Worm (Caenorhabditis elegans) whole organism, L3 larva: ENCODE results near the gene F17E9.16.

Source experiments
- R02D3.7 ChIP-seq: fragments of 150-350 bp; optimal IDR thresholded peaks from 2 replicates; lab custom pipeline; 2014; ENCODE audit warnings: missing biosample characterization, missing genetic modification characterization
- aly-2 ChIP-seq: fragments of 150-350 bp; optimal IDR thresholded peaks from 2 replicates; lab custom pipeline; 2014; ENCODE audit warnings: missing biosample characterization, missing genetic modification characterization
- ama-1 ChIP-seq: fragments of 150-350 bp; optimal IDR thresholded peaks from 2 replicates; lab custom pipeline; 2018
- ceh-16 ChIP-seq: sonication (generic microtip); optimal IDR thresholded peaks from 2 replicates; lab custom pipeline; 2017; ENCODE audit warnings: missing biosample characterization, missing genetic modification characterization
- ceh-28 ChIP-seq: fragments of 150-350 bp; optimal IDR thresholded peaks from 2 replicates; lab custom pipeline; 2014; ENCODE audit warnings: missing biosample characterization, missing genetic modification reagents, missing genetic modification characterization
- ceh-82 ChIP-seq: fragments of 150-350 bp; optimal IDR thresholded peaks from 2 replicates; lab custom pipeline; 2014; ENCODE audit warnings: missing biosample characterization, missing genetic modification characterization
- ceh-9 ChIP-seq: sonication (generic microtip); optimal IDR thresholded peaks from 2 replicates; lab custom pipeline; 2018; ENCODE audit warnings: missing biosample characterization, missing genetic modification characterization
- daf-12 ChIP-seq: fragments of 150-350 bp; optimal IDR thresholded peaks from 2 replicates; lab custom pipeline; 2014; ENCODE audit warnings: missing biosample characterization, missing genetic modification reagents, missing genetic modification characterization
- egl-5 ChIP-seq: fragments of 150-350 bp; optimal IDR thresholded peaks from 2 replicates; lab custom pipeline; 2017; ENCODE audit warnings: missing biosample characterization, missing genetic modification reagents, missing genetic modification characterization, inconsistent platforms
- elt-2 ChIP-seq: sonication (generic microtip); optimal IDR thresholded peaks from 2 replicates; lab custom pipeline; 2016; ENCODE audit warnings: missing genetic modification reagents, mild to moderate bottlenecking, missing genetic modification characterization, missing compliant biosample characterization
- eor-1 ChIP-seq, 2 experiments: fragments of 150-350 bp; optimal IDR thresholded peaks; 2 replicates each; lab custom pipeline; 2014 to 2018; ENCODE audit warnings: missing biosample characterization in 2 of 2, missing genetic modification characterization in 2 of 2
- fkh-10 ChIP-seq: sonication (generic microtip); optimal IDR thresholded peaks from 2 replicates; lab custom pipeline; 2017; ENCODE audit warnings: missing biosample characterization, missing genetic modification reagents, missing genetic modification characterization
- fkh-2 ChIP-seq: fragments of 150-350 bp; optimal IDR thresholded peaks from 2 replicates; lab custom pipeline; 2014; ENCODE audit warnings: missing biosample characterization, missing genetic modification reagents, missing genetic modification characterization
- fos-1 ChIP-seq: fragments of 150-350 bp; optimal IDR thresholded peaks from 2 replicates; lab custom pipeline; 2014; ENCODE audit warnings: missing biosample characterization, missing genetic modification characterization
- hmg-11 ChIP-seq: sonication (generic microtip); optimal IDR thresholded peaks from 2 replicates; lab custom pipeline; 2016; ENCODE audit warnings: missing genetic modification characterization, missing compliant biosample characterization
- lin-39 ChIP-seq: fragments of 150-350 bp; optimal IDR thresholded peaks from 2 replicates; lab custom pipeline; 2018; ENCODE audit warnings: missing biosample characterization, missing genetic modification reagents, missing genetic modification characterization
- lsy-12 ChIP-seq: sonication (generic microtip); optimal IDR thresholded peaks from 2 replicates; lab custom pipeline; 2016; ENCODE audit warnings: mild to moderate bottlenecking, missing genetic modification characterization, missing compliant biosample characterization
- mdl-1 ChIP-seq: fragments of 150-350 bp; optimal IDR thresholded peaks from 2 replicates; lab custom pipeline; 2014; ENCODE audit warnings: missing biosample characterization, missing genetic modification characterization
- mml-1 ChIP-seq: fragments of 150-350 bp; sonication (generic microtip); optimal IDR thresholded peaks from 3 replicates; lab custom pipeline; 2014; ENCODE audit warnings: missing biosample characterization, missing genetic modification characterization
- nhr-11 ChIP-seq: fragments of 150-350 bp; optimal IDR thresholded peaks from 2 replicates; lab custom pipeline; 2014; ENCODE audit warnings: missing biosample characterization, missing genetic modification characterization
- nhr-12 ChIP-seq: fragments of 150-350 bp; optimal IDR thresholded peaks from 2 replicates; lab custom pipeline; 2014; ENCODE audit warnings: missing biosample characterization, missing genetic modification characterization
- nhr-23 ChIP-seq: fragments of 150-350 bp; optimal IDR thresholded peaks from 2 replicates; lab custom pipeline; 2014; ENCODE audit warnings: missing biosample characterization, missing genetic modification reagents, missing genetic modification characterization
- nhr-237 ChIP-seq: fragments of 150-350 bp; optimal IDR thresholded peaks from 2 replicates; lab custom pipeline; 2014; ENCODE audit warnings: missing biosample characterization, missing genetic modification characterization
- nhr-25 ChIP-seq: sonication (generic microtip); optimal IDR thresholded peaks from 2 replicates; lab custom pipeline; 2017; ENCODE audit warnings: missing biosample characterization, missing genetic modification characterization
- nhr-28 ChIP-seq: fragments of 150-350 bp; optimal IDR thresholded peaks from 2 replicates; lab custom pipeline; 2014; ENCODE audit warnings: missing biosample characterization, missing genetic modification characterization
- nhr-43 ChIP-seq: sonication (generic microtip); optimal IDR thresholded peaks from 2 replicates; lab custom pipeline; 2016; ENCODE audit warnings: mild to moderate bottlenecking, missing genetic modification characterization, missing compliant biosample characterization; ENCODE audit not compliant: poor library complexity, severe bottlenecking
- nhr-67 ChIP-seq: fragments of 150-350 bp; optimal IDR thresholded peaks from 2 replicates; lab custom pipeline; 2014; ENCODE audit warnings: missing biosample characterization, missing genetic modification characterization
- nhr-76 ChIP-seq: fragments of 150-350 bp; sonication (generic microtip); optimal IDR thresholded peaks from 5 replicates; lab custom pipeline; 2014; ENCODE audit warnings: missing biosample characterization, missing genetic modification characterization
- nhr-77 ChIP-seq: fragments of 150-350 bp; optimal IDR thresholded peaks from 2 replicates; lab custom pipeline; 2014; ENCODE audit warnings: missing biosample characterization, missing genetic modification characterization
- pha-4 ChIP-seq: fragments of 150-350 bp; optimal IDR thresholded peaks from 2 replicates; lab custom pipeline; 2014; ENCODE audit warnings: missing biosample characterization, missing genetic modification reagents, missing genetic modification characterization
- pqm-1 ChIP-seq: fragments of 150-350 bp; optimal IDR thresholded peaks from 2 replicates; lab custom pipeline; 2017; ENCODE audit warnings: missing biosample characterization, missing genetic modification characterization, inconsistent platforms
- sea-2 ChIP-seq: fragments of 150-350 bp; sonication (generic microtip); optimal IDR thresholded peaks from 4 replicates; lab custom pipeline; 2014; ENCODE audit warnings: missing biosample characterization, missing genetic modification reagents, missing genetic modification characterization
- snpc-4 ChIP-seq: fragments of 150-350 bp; optimal IDR thresholded peaks from 2 replicates; lab custom pipeline; 2014; ENCODE audit warnings: missing biosample characterization, missing genetic modification characterization
- tbx-2 ChIP-seq: sonication (generic microtip); optimal IDR thresholded peaks from 2 replicates; lab custom pipeline; 2016; ENCODE audit warnings: mild to moderate bottlenecking, missing genetic modification characterization, missing compliant biosample characterization
- unc-62 ChIP-seq: fragments of 150-350 bp; sonication (generic microtip); optimal IDR thresholded peaks from 4 replicates; lab custom pipeline; 2014; ENCODE audit warnings: missing biosample characterization, missing genetic modification reagents, missing genetic modification characterization
- zag-1 ChIP-seq: fragments of 150-350 bp; optimal IDR thresholded peaks from 2 replicates; lab custom pipeline; 2014; ENCODE audit warnings: missing biosample characterization, missing genetic modification characterization
- ztf-11 ChIP-seq: fragments of 150-350 bp; optimal IDR thresholded peaks from 2 replicates; lab custom pipeline; 2014; ENCODE audit warnings: missing biosample characterization, missing genetic modification characterization
- ztf-4 ChIP-seq: fragments of 150-350 bp; optimal IDR thresholded peaks from 2 replicates; lab custom pipeline; 2014; ENCODE audit warnings: missing biosample characterization, missing genetic modification characterization

Gene F17E9.16

ce11 chrIV:8348073-8348472, 4.1 kb upstream of the F17E9.16 start, which contains the start of gene F17E9.4:
Gene F17E9.4, plus strand, starts transcription at chrIV:8348373.
- TF ChIP-seq ztf-11 (tag; lab: Kevin White, UChicago) = no peak
- no peak for TF ChIP-seq ztf-4 (tag; lab: Kevin White, UChicago)

ce11 chrIV:8354572-8354971, 2.4 kb downstream of the F17E9.16 start, which contains the start of gene F17E9.3:
Gene F17E9.3, plus strand, starts transcription at chrIV:8354872.
- TF ChIP-seq pha-4 (tag; lab: Kevin White, UChicago) (no peak), eor-1 (tag; optimal IDR thresholded peaks at IDR 0.05; lab: Kevin White, UChicago) (no peak), ceh-82 (tag; lab: Kevin White, UChicago) (no peak), nhr-67 (no peak), aly-2 (tag; lab: Kevin White, UChicago) (no peak), ceh-9 (tag; lab: Kevin White, UChicago) (no peak), elt-2 (tag; lab: Kevin White, UChicago) (no peak), hmg-11 (tag; lab: Kevin White, UChicago) (no peak), ama-1 (lab: Kevin White, UChicago) (no peak), nhr-43 (tag; lab: Kevin White, UChicago) (no peak), nhr-76 (tag; lab: Kevin White, UChicago) (no peak), R02D3.7 (tag; lab: Kevin White, UChicago) (no peak), lin-39 (tag; lab: Kevin White, UChicago) (no peak), snpc-4 (tag; lab: Kevin White, UChicago) (no peak), ztf-4 (tag; lab: Kevin White, UChicago) (no peak), egl-5 (tag; lab: Kevin White, UChicago) (no peak), ceh-16 (tag; lab: Kevin White, UChicago) (no peak), mdl-1 (tag; lab: Kevin White, UChicago) (no peak), mml-1 (tag; lab: Kevin White, UChicago) (no peak)

- TF ChIP-seq ceh-16 (tag; lab: Kevin White, UChicago) (no peak), nhr-25 (tag; lab: Kevin White, UChicago) (no peak), fos-1 (tag; lab: Kevin White, UChicago) (no peak), R02D3.7 (tag; lab: Kevin White, UChicago) (no peak), pqm-1 (tag; lab: Kevin White, UChicago) (no peak), tbx-2 (tag; lab: Kevin White, UChicago) (no peak), nhr-77 (tag; lab: Kevin White, UChicago) (no peak), fkh-2 (tag; lab: Kevin White, UChicago) (no peak), fkh-10 (GFP tag; lab: Kevin White, UChicago) (no peak), daf-12 (no peak), unc-62 (no peak), nhr-76 (tag; lab: Kevin White, UChicago) (no peak), nhr-67 (no peak), nhr-28 (tag; lab: Kevin White, UChicago) (no peak)
Measured at ce11 chrIV:8355592-8355991, 3.5 kb downstream of the F17E9.16 start, which contains the start of the genes F17E9.2 and col-116. Gene F17E9.2, plus strand, starts transcription at chrIV:8355892. Gene col-116, plus strand, starts transcription at chrIV:8355906.

- TF ChIP-seq pqm-1 (tag; lab: Kevin White, UChicago) (no peak), nhr-11 (no peak), fkh-10 (GFP tag; lab: Kevin White, UChicago) (no peak), daf-12 (no peak), nhr-237 (tag; lab: Kevin White, UChicago) (no peak), R02D3.7 (tag; lab: Kevin White, UChicago) (no peak), nhr-67 (no peak), egl-5 (tag; lab: Kevin White, UChicago) (no peak), lsy-12 (tag; lab: Kevin White, UChicago) (no peak), fos-1 (tag; lab: Kevin White, UChicago) (no peak), ceh-28 (no peak), nhr-12 (tag; lab: Kevin White, UChicago) (no peak), nhr-23 (tag; lab: Kevin White, UChicago) (no peak), sea-2 (no peak), aly-2 (tag; lab: Kevin White, UChicago) (no peak), zag-1 (tag; lab: Kevin White, UChicago) (no peak)
Measured at ce11 chrIV:8357299-8357698, 5.2 kb downstream of the F17E9.16 start.
